Worm (Caenorhabditis elegans) whole organism, midembryonic: ENCODE measurements around the gene oac-29.

Experiments
- cog-1 ChIP-seq: sonication (generic microtip); optimal IDR thresholded peaks from 2 replicates; lab custom pipeline; 2016; ENCODE audit warnings: missing genetic modification characterization, missing compliant biosample characterization
- klf-2 ChIP-seq: fragments of 200-800 bp; sonication (Bioruptor generic); conservative IDR thresholded peaks from 2 replicates; pipeline ENCODE4 v1.3.6; 2022; ENCODE audit warnings: missing genetic modification reagents, missing genetic modification characterization, missing compliant biosample characterization
- ref-1 ChIP-seq: fragments of 200-800 bp; sonication (Bioruptor generic); conservative IDR thresholded peaks from 2 replicates; pipeline ENCODE4 v1.3.6; 2022; ENCODE audit warnings: missing genetic modification reagents, missing genetic modification characterization, missing compliant biosample characterization
- ztf-29 ChIP-seq: fragments of 200-800 bp; sonication (Bioruptor generic); IDR thresholded peaks from 2 replicates; pipeline ENCODE4 v1.3.6; 2022; ENCODE audit warnings: missing genetic modification reagents, missing genetic modification characterization, missing compliant biosample characterization

- TF ChIP-seq klf-2, result no peak
- no peak for TF ChIP-seq ztf-29 (GFP tag; lab: Robert Waterston, UW)
- TF ChIP-seq cog-1 (tag; lab: Kevin White, UChicago), result no peak
- no peak for TF ChIP-seq ref-1
Measured at ce11 chrV:8588079-8588478, 47.4 kb downstream of the oac-29 start, which contains the start of gene C10B5.3.
